Worm (Caenorhabditis elegans) whole organism, young adult: ENCODE measurements around the gene rho-1.

Experiments used
- B0035.1 ChIP-seq: sonication (generic microtip); optimal IDR thresholded peaks from 2 replicates; lab custom pipeline; 2016; ENCODE audit warnings: missing genetic modification characterization, mild to moderate bottlenecking, missing compliant biosample characterization, missing genotype, missing genetic modification reagents
- D2030.7 ChIP-seq: fragments of 200-800 bp; sonication (Bioruptor generic); IDR thresholded peaks from 2 replicates; pipeline ENCODE4 v1.3.6; 2022; ENCODE audit warnings: missing genetic modification reagents, missing genetic modification characterization, missing compliant biosample characterization
- F23B12.7 ChIP-seq: sonication (generic microtip); optimal IDR thresholded peaks from 2 replicates; lab custom pipeline; 2017; ENCODE audit warnings: missing genetic modification characterization, mild to moderate bottlenecking, missing compliant biosample characterization, antibody characterized with exemption, moderate library complexity; ENCODE audit not compliant: insufficient read depth
- F33H1.4 ChIP-seq: fragments of 200-800 bp; sonication (Bioruptor generic); IDR thresholded peaks from 2 replicates; pipeline ENCODE4 v1.3.6; 2022; ENCODE audit warnings: missing genetic modification reagents, missing genetic modification characterization, missing compliant biosample characterization
- F52B5.7 ChIP-seq: sonication (generic microtip); optimal IDR thresholded peaks from 2 replicates; lab custom pipeline; 2016; ENCODE audit warnings: mild to moderate bottlenecking, missing genetic modification characterization, missing compliant biosample characterization
- F55B11.4 ChIP-seq: sonication (generic microtip); optimal IDR thresholded peaks from 2 replicates; lab custom pipeline; 2016; ENCODE audit warnings: missing compliant biosample characterization, missing genetic modification characterization, borderline replicate concordance; ENCODE audit not compliant: insufficient read depth
- F57A8.1 ChIP-seq: fragments of 200-800 bp; sonication (Bioruptor generic); optimal IDR thresholded peaks from 2 replicates; lab custom pipeline; 2018; ENCODE audit warnings: mild to moderate bottlenecking, missing genetic modification characterization, moderate library complexity, missing compliant biosample characterization
- K11D2.4 ChIP-seq: fragments of 200-800 bp; sonication (Bioruptor generic); IDR thresholded peaks from 2 replicates; pipeline ENCODE4 v1.3.6; 2022; ENCODE audit warnings: missing genetic modification reagents, missing genetic modification characterization, missing compliant biosample characterization
- T26A5.8 ChIP-seq: sonication (generic microtip); optimal IDR thresholded peaks from 2 replicates; lab custom pipeline; 2016; ENCODE audit warnings: missing genetic modification characterization, missing compliant biosample characterization
- Y56A3A.18 ChIP-seq: fragments of 200-800 bp; sonication (Bioruptor generic); IDR thresholded peaks from 2 replicates; pipeline ENCODE4 v1.3.6; 2022; ENCODE audit warnings: missing genetic modification reagents, missing genetic modification characterization, missing compliant biosample characterization
- Y79H2A.3 ChIP-seq: fragments of 200-800 bp; sonication (Bioruptor generic); conservative IDR thresholded peaks from 2 replicates; pipeline ENCODE4 v1.3.6; 2022; ENCODE audit warnings: missing genetic modification reagents, missing genetic modification characterization, missing compliant biosample characterization
- ZK185.1 ChIP-seq: sonication (generic microtip); optimal IDR thresholded peaks from 2 replicates; lab custom pipeline; 2016; ENCODE audit warnings: mild to moderate bottlenecking, missing genetic modification characterization, missing compliant biosample characterization; ENCODE audit not compliant: poor library complexity, severe bottlenecking
- akir-1 ChIP-seq: fragments of 200-800 bp; sonication (Bioruptor generic); optimal IDR thresholded peaks from 2 replicates; lab custom pipeline; 2018; ENCODE audit warnings: mild to moderate bottlenecking, missing genetic modification characterization, moderate library complexity, missing compliant biosample characterization
- ama-1 ChIP-seq, 3 experiments: fragments of 150-350 bp in 1 of 3; sonication (generic microtip) in 2 of 3; optimal IDR thresholded peaks; 2 replicates each; lab custom pipeline; 2014 to 2018; ENCODE audit warnings: missing biosample characterization in 2 of 3, missing genetic modification characterization in 2 of 3, missing genetic modification reagents in 2 of 3
- athp-1 ChIP-seq: sonication (generic microtip); optimal IDR thresholded peaks from 2 replicates; lab custom pipeline; 2017; ENCODE audit warnings: mild to moderate bottlenecking, missing genetic modification characterization, missing compliant biosample characterization
- bed-2 ChIP-seq: fragments of 200-800 bp; sonication (Bioruptor generic); IDR thresholded peaks from 2 replicates; pipeline ENCODE4 v1.3.6; 2022; ENCODE audit warnings: missing genetic modification reagents, missing genetic modification characterization, missing compliant biosample characterization
- ccch-3 ChIP-seq: fragments of 200-800 bp; sonication (Bioruptor generic); optimal IDR thresholded peaks from 2 replicates; lab custom pipeline; 2018; ENCODE audit warnings: mild to moderate bottlenecking, missing genetic modification characterization, missing compliant biosample characterization
- ceh-27 ChIP-seq: fragments of 200-800 bp; sonication (Bioruptor generic); optimal IDR thresholded peaks from 2 replicates; lab custom pipeline; 2018; ENCODE audit warnings: mild to moderate bottlenecking, missing genetic modification characterization, moderate library complexity, missing compliant biosample characterization
- ceh-40 ChIP-seq: fragments of 200-800 bp; sonication (Bioruptor generic); IDR thresholded peaks from 2 replicates; pipeline ENCODE4 v1.3.6; 2022; ENCODE audit warnings: missing genetic modification characterization, missing compliant biosample characterization
- ceh-79 ChIP-seq: sonication (generic microtip); optimal IDR thresholded peaks from 2 replicates; lab custom pipeline; 2017; ENCODE audit warnings: mild to moderate bottlenecking, missing genetic modification characterization, missing compliant biosample characterization
- chd-7 ChIP-seq: sonication (generic microtip); optimal IDR thresholded peaks from 2 replicates; lab custom pipeline; 2016; ENCODE audit warnings: mild to moderate bottlenecking, missing genetic modification characterization, moderate library complexity, missing compliant biosample characterization
- dox-1 ChIP-seq: fragments of 200-800 bp; sonication (Bioruptor generic); IDR thresholded peaks from 2 replicates; pipeline ENCODE4 v1.3.6; 2022; ENCODE audit warnings: missing genetic modification reagents, missing genetic modification characterization, missing compliant biosample characterization
- egl-18 ChIP-seq: fragments of 200-800 bp; sonication (Bioruptor generic); IDR thresholded peaks from 2 replicates; pipeline ENCODE4 v1.3.6; 2022; ENCODE audit warnings: missing genetic modification reagents, missing genetic modification characterization, missing compliant biosample characterization
- egrh-3 ChIP-seq: fragments of 200-800 bp; sonication (Bioruptor generic); IDR thresholded peaks from 2 replicates; pipeline ENCODE4 v1.3.6; 2022; ENCODE audit warnings: missing genetic modification reagents, missing genetic modification characterization, missing compliant biosample characterization
- gei-17 ChIP-seq: fragments of 200-800 bp; sonication (Bioruptor generic); optimal IDR thresholded peaks from 2 replicates; lab custom pipeline; 2018; ENCODE audit warnings: mild to moderate bottlenecking, missing genetic modification characterization, missing compliant biosample characterization
- hsf-1 ChIP-seq: fragments of 200-800 bp; sonication (Bioruptor generic); IDR thresholded peaks from 2 replicates; pipeline ENCODE4 v1.3.6; 2022; ENCODE audit warnings: missing genetic modification reagents, missing genetic modification characterization, missing compliant biosample characterization
- lin-26 ChIP-seq: fragments of 200-800 bp; sonication (Bioruptor generic); IDR thresholded peaks from 2 replicates; pipeline ENCODE4 v1.3.6; 2022; ENCODE audit warnings: missing genetic modification reagents, missing genetic modification characterization, missing compliant biosample characterization
- lin-40 ChIP-seq: sonication (generic microtip); optimal IDR thresholded peaks from 2 replicates; lab custom pipeline; 2016; ENCODE audit warnings: missing genetic modification characterization, mild to moderate bottlenecking, missing compliant biosample characterization, missing genotype, missing genetic modification reagents
- lir-1 ChIP-seq: fragments of 200-800 bp; sonication (Bioruptor generic); conservative IDR thresholded peaks from 2 replicates; pipeline ENCODE4 v1.3.6; 2022; ENCODE audit warnings: missing genetic modification reagents, missing genetic modification characterization, missing compliant biosample characterization
- madf-6 ChIP-seq: fragments of 200-800 bp; sonication (Bioruptor generic); IDR thresholded peaks from 2 replicates; pipeline ENCODE4 v1.3.6; 2022; ENCODE audit warnings: missing genetic modification reagents, missing genetic modification characterization, missing compliant biosample characterization
- madf-8 ChIP-seq: fragments of 200-800 bp; sonication (Bioruptor generic); conservative IDR thresholded peaks from 2 replicates; pipeline ENCODE4 v1.3.6; 2022; ENCODE audit warnings: missing genetic modification reagents, missing genetic modification characterization, missing compliant biosample characterization
- mel-28 ChIP-seq: sonication (generic microtip); optimal IDR thresholded peaks from 2 replicates; lab custom pipeline; 2016; ENCODE audit warnings: borderline replicate concordance, mild to moderate bottlenecking, missing genetic modification characterization, missing compliant biosample characterization
- mxl-1 ChIP-seq: sonication (generic microtip); optimal IDR thresholded peaks from 2 replicates; lab custom pipeline; 2016; ENCODE audit warnings: missing genetic modification characterization, missing compliant biosample characterization
- nfya-1 ChIP-seq: sonication (generic microtip); optimal IDR thresholded peaks from 2 replicates; lab custom pipeline; 2017; ENCODE audit warnings: antibody characterized with exemption, missing compliant biosample characterization, missing genetic modification characterization, borderline replicate concordance; ENCODE audit not compliant: insufficient read depth
- nfyb-1 ChIP-seq: fragments of 200-800 bp; sonication (Bioruptor generic); IDR thresholded peaks from 2 replicates; pipeline ENCODE4 v1.3.6; 2022; ENCODE audit warnings: missing genetic modification reagents, missing genetic modification characterization, missing compliant biosample characterization
- nhr-120 ChIP-seq: fragments of 200-800 bp; sonication (Bioruptor generic); IDR thresholded peaks from 2 replicates; pipeline ENCODE4 v1.3.6; 2022; ENCODE audit warnings: missing genetic modification characterization, missing compliant biosample characterization
- nhr-80 ChIP-seq: sonication (generic microtip); optimal IDR thresholded peaks from 2 replicates; lab custom pipeline; 2016; ENCODE audit warnings: missing genetic modification characterization, missing compliant biosample characterization
- nhr-90 ChIP-seq: sonication (generic microtip); optimal IDR thresholded peaks from 2 replicates; lab custom pipeline; 2016; ENCODE audit warnings: missing genotype, mild to moderate bottlenecking, missing genetic modification characterization, missing compliant biosample characterization
- rcor-1 ChIP-seq: fragments of 200-800 bp; sonication (Bioruptor generic); IDR thresholded peaks from 2 replicates; pipeline ENCODE4 v1.3.6; 2022; ENCODE audit warnings: missing genetic modification reagents, missing genetic modification characterization, missing compliant biosample characterization
- sea-2 ChIP-seq: fragments of 200-800 bp; sonication (Bioruptor generic); IDR thresholded peaks from 2 replicates; pipeline ENCODE4 v1.3.6; 2022; ENCODE audit warnings: missing genetic modification characterization, missing compliant biosample characterization
- snpc-4 ChIP-seq, 5 experiments: fragments of 150-350 bp in 1 of 5; sonication (generic microtip) in 4 of 5; optimal IDR thresholded peaks; 2 replicates each; lab custom pipeline; 2014 to 2018; ENCODE audit warnings: missing genetic modification characterization in 5 of 5, missing biosample characterization in 3 of 5, antibody characterized with exemption in 2 of 5, mild to moderate bottlenecking in 2 of 5, missing compliant biosample characterization in 2 of 5, missing genotype in 2 of 5, moderate library complexity in 2 of 5, missing genetic modification reagents in 1 of 5
- somi-1 ChIP-seq: fragments of 200-800 bp; sonication (Bioruptor generic); optimal IDR thresholded peaks from 2 replicates; lab custom pipeline; 2018; ENCODE audit warnings: mild to moderate bottlenecking, missing genetic modification characterization, missing compliant biosample characterization
- tbp1 ChIP-seq: fragments of 200-800 bp; sonication (Bioruptor generic); optimal IDR thresholded peaks from 2 replicates; lab custom pipeline; 2018; ENCODE audit warnings: mild to moderate bottlenecking, missing genetic modification characterization, missing compliant biosample characterization
- unc-130 ChIP-seq: sonication (generic microtip); optimal IDR thresholded peaks from 2 replicates; lab custom pipeline; 2016; ENCODE audit warnings: missing genetic modification reagents, missing genetic modification characterization, missing compliant biosample characterization
- zfh-2 ChIP-seq: fragments of 200-800 bp; sonication (Bioruptor generic); conservative IDR thresholded peaks from 2 replicates; pipeline ENCODE4 v1.3.6; 2022; ENCODE audit warnings: missing genetic modification reagents, missing genetic modification characterization, missing compliant biosample characterization
- ztf-26 ChIP-seq: sonication (generic microtip); optimal IDR thresholded peaks from 2 replicates; lab custom pipeline; 2017; ENCODE audit warnings: missing genetic modification characterization, missing compliant biosample characterization
- ztf-3 ChIP-seq: fragments of 200-800 bp; sonication (Bioruptor generic); optimal IDR thresholded peaks from 2 replicates; lab custom pipeline; 2018; ENCODE audit warnings: mild to moderate bottlenecking, missing genetic modification characterization, missing compliant biosample characterization
- ztf-6 ChIP-seq: fragments of 200-800 bp; sonication (Bioruptor generic); IDR thresholded peaks from 2 replicates; pipeline ENCODE4 v1.3.6; 2022; ENCODE audit warnings: missing genetic modification reagents, missing genetic modification characterization, missing compliant biosample characterization

rho-1 gene

DNA sequence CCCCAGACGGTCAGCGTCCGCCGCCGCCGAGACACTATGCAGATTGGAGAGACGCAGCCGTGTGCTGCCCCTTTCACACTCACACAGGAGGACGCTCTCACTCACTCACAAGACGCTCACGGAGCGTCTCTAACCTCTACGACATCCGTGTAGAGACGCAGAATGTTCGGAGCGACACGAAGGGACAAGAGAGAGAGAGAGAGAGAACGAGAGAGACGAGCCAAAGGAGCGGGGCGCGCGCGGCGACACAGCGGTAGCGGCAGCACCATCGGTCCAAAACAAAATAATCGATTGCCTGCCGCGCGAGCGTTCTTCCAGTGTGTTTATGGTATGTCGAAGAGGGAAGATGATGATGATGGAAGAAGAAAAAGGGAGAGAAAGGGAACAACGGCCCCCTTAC is 3.5 kb upstream of the rho-1 start (continued):
- TF ChIP-seq B0035.1 (tag; lab: Kevin White, UChicago) = peak; percentile 5
- no peak for TF ChIP-seq T26A5.8 (tag; lab: Kevin White, UChicago)
- no peak for TF ChIP-seq egl-18 (GFP tag; lab: Robert Waterston, UW)
- TF ChIP-seq lir-1 (GFP tag; lab: Robert Waterston, UW) = peak; percentile 93
- TF ChIP-seq tbp1 = peak; percentile 50
- TF ChIP-seq akir-1 (GFP tag; lab: Kevin White, UChicago) = no peak
- TF ChIP-seq hsf-1 (GFP tag; lab: Robert Waterston, UW) = no peak
- TF ChIP-seq ceh-40 (GFP tag; lab: Robert Waterston, UW) = no peak
- peak; percentile 80 for TF ChIP-seq dox-1 (GFP tag; lab: Robert Waterston, UW)
- TF ChIP-seq snpc-4 (GFP tag; optimal IDR thresholded peaks at IDR 0.05; lab: Kevin White, UChicago) = peak; percentile 39
- TF ChIP-seq snpc-4 (tag; optimal IDR thresholded peaks at IDR 0.05; lab: Kevin White, UChicago) = peak in 3 of 4 experiments; percentile 65 to 76 (median 72)
- TF ChIP-seq chd-7 (tag; lab: Kevin White, UChicago) = peak; percentile 55
- TF ChIP-seq sea-2 (GFP tag; lab: Robert Waterston, UW) = no peak
- peak; percentile 66 for TF ChIP-seq nhr-80
- TF ChIP-seq madf-8 (GFP tag; lab: Robert Waterston, UW) = no peak
- TF ChIP-seq ztf-26 = peak; percentile 71
- peak; percentile 38 for TF ChIP-seq ztf-3
- no peak for TF ChIP-seq athp-1
- TF ChIP-seq Y56A3A.18 = peak; percentile 49; the same call in 1 of the 2 replicates
- TF ChIP-seq somi-1 (GFP tag; lab: Kevin White, UChicago) = peak; percentile 1
- TF ChIP-seq nhr-120 (GFP tag; lab: Robert Waterston, UW) = no peak
- no peak for TF ChIP-seq F33H1.4 (GFP tag; lab: Robert Waterston, UW)
- no peak for TF ChIP-seq ztf-6 (GFP tag; lab: Robert Waterston, UW)
- TF ChIP-seq zfh-2 = peak; percentile 98
- TF ChIP-seq lin-26 (GFP tag; lab: Robert Waterston, UW) = peak; percentile 66
- peak; percentile 36 for TF ChIP-seq F52B5.7
- TF ChIP-seq egrh-3 (GFP tag; lab: Robert Waterston, UW) = peak; percentile 78
- no peak for TF ChIP-seq nfya-1 (tag; lab: Kevin White, UChicago)
- no peak for TF ChIP-seq madf-6 (GFP tag; lab: Robert Waterston, UW)
- no peak for TF ChIP-seq mxl-1 (tag; lab: Kevin White, UChicago)
- no peak for TF ChIP-seq ceh-79 (tag; lab: Kevin White, UChicago)
- no peak for TF ChIP-seq D2030.7 (GFP tag; lab: Robert Waterston, UW)
- peak; percentile 73 for TF ChIP-seq nfyb-1 (GFP tag; lab: Robert Waterston, UW)
- TF ChIP-seq K11D2.4 = peak; percentile 66; the same call in 1 of the 2 replicates
- TF ChIP-seq ceh-27 (GFP tag; lab: Kevin White, UChicago) = peak; percentile 68
- no peak for TF ChIP-seq ama-1 (optimal IDR thresholded peaks at IDR 0.05; lab: Kevin White, UChicago)
- no peak for TF ChIP-seq ama-1 (GFP tag; optimal IDR thresholded peaks at IDR 0.05; lab: Kevin White, UChicago)
- TF ChIP-seq Y79H2A.3 (GFP tag; lab: Robert Waterston, UW) = no peak
- TF ChIP-seq unc-130 (GFP tag; lab: Kevin White, UChicago) = no peak
- TF ChIP-seq F57A8.1 = no peak
- no peak for TF ChIP-seq ccch-3 (GFP tag; lab: Kevin White, UChicago)
- TF ChIP-seq F23B12.7 = peak; percentile 11
- TF ChIP-seq ZK185.1 = peak; percentile 63
- no peak for TF ChIP-seq F55B11.4
- peak; percentile 30 for TF ChIP-seq gei-17 (GFP tag; lab: Kevin White, UChicago)
- peak; percentile 89 for TF ChIP-seq lin-40 (tag; lab: Kevin White, UChicago)
- TF ChIP-seq nhr-90 = peak; percentile 39
- peak; percentile 34; the same call in 1 of the 2 replicates for TF ChIP-seq rcor-1
- TF ChIP-seq mel-28 (tag; lab: Kevin White, UChicago) = peak; percentile 23
- peak; percentile 41; the same call in 1 of the 2 replicates for TF ChIP-seq bed-2 (GFP tag; lab: Robert Waterston, UW)
